Worm (Caenorhabditis elegans) whole organism, L4/young adult: ENCODE results near the gene trk-1.

Source experiments
- W03F9.2 ChIP-seq: fragments of 150-350 bp; optimal IDR thresholded peaks from 2 replicates; lab custom pipeline; 2014; ENCODE audit warnings: missing biosample characterization, missing genetic modification characterization
- dao-5 ChIP-seq: sonication (generic microtip); optimal IDR thresholded peaks from 2 replicates; lab custom pipeline; 2016; ENCODE audit warnings: missing genotype, missing genetic modification characterization, moderate library complexity, missing compliant biosample characterization
- him-1 ChIP-seq: sonication (generic microtip); optimal IDR thresholded peaks from 2 replicates; lab custom pipeline; 2016; ENCODE audit warnings: missing genotype, missing genetic modification reagents, missing genetic modification characterization, missing compliant biosample characterization

The trk-1 gene

DNA sequence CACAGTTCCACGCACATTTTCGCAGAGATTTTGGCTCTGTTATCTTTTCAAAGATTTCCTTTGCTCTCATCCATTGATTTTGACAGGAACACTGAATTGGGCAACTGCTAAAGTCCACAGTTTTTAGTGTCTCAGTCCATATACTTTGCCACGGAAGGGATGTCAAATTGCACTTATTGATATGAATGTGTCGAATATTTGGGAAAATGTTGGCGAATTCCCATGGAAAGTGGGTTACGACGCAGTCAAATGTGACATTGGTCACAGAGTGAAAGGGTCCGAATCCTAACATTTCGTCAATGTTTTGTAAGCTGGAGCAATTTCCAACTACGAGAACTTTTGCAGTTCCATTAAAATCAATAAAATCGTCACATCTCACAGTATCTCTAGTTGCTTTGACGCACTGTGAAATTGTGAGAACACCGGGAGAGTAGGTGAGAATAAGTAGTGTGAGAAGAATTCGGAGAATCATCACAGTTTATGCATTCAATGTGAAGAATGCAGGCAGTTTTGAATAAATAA, at the start of gene trk-1:
TSS of gene trk-1 (minus strand) at position 472 of the 522 bp plus-strand sequence.
- no peak for TF ChIP-seq him-1
- TF ChIP-seq dao-5 (tag; lab: Kevin White, UChicago) = no peak
- no peak for TF ChIP-seq W03F9.2 (tag; lab: Kevin White, UChicago)

- TF ChIP-seq him-1 (no peak), dao-5 (tag; lab: Kevin White, UChicago) (no peak), W03F9.2 (tag; lab: Kevin White, UChicago) (no peak)
Measured at ce11 chrX:8998809-8999208, 48.0 kb upstream of the trk-1 start, which contains the start of gene C24A3.1. TSS of gene C24A3.1 (plus strand) at chrX:8999071.

DNA sequence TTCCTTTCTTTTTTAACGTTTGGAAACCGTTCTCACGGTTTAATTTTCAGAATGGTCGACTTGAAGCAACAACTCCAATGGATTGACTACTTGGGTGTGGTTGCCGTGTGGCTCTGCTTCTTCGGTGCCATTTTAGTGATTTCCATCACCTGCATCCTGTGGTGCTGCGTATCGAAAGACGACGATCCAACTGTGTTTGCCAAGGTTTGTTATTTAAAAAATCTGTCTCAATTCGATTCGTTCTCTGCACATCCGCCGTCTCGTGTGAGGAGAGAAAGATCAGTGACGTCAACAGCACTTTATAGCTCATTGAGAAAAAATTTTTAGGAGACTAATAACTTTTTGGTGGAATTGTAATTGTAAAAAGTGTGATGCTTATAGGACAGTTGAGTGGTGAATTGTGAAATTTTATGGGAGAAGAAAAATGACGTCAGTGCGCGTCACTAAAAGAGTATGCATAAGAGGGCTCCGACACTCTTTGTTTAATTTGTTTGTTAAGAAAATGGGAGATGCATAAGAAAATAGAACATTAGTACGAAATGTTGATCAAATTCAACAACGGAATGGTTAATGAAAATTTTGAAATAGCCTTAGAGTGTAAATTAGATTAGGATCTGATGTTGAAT, 46.8 kb upstream of the trk-1 start, which contains the start of gene C24A3.2:
TSS of gene C24A3.2 (plus strand) at position 51 of the 626 bp plus-strand sequence.
- TF ChIP-seq dao-5 (tag; lab: Kevin White, UChicago) = no peak
- TF ChIP-seq W03F9.2 (tag; lab: Kevin White, UChicago) = no peak
- TF ChIP-seq him-1 = no peak

ce11 chrX:8996496-8997116, 45.8 kb upstream of the trk-1 start:
- TF ChIP-seq dao-5 (tag; lab: Kevin White, UChicago) (no peak), W03F9.2 (tag; lab: Kevin White, UChicago) (no peak), him-1 (no peak)

DNA sequence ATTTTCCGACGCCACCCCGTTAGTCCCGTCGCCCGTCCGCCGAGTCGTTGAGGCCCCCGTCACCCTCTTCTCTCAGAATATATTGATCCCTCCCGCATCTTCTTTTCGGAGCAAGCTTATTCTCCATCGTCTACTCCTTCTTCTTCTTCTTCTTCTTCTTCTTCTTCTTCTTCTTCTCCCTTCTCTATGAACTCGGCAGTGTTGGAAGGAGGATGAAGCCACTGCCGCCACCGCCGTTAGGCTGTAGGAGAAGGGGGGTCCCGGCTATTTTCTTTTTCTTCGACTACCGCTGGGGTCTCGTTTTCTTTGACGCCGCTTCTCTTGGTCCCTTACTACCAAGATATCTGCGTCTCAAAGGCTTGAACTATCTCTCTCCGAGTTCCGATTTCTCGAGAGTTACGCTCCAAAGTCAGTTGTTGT, 44.8 kb upstream of the trk-1 start:
- TF ChIP-seq W03F9.2 (tag; lab: Kevin White, UChicago) (no peak), dao-5 (tag; lab: Kevin White, UChicago) (no peak), him-1 (peak; percentile 50)

- TF ChIP-seq dao-5 (tag; lab: Kevin White, UChicago) (no peak), him-1 (no peak), W03F9.2 (tag; lab: Kevin White, UChicago) (no peak)
Measured at ce11 chrX:8991856-8992456, 41.2 kb upstream of the trk-1 start, which contains the start of gene C24A3.4. TSS of gene C24A3.4 (plus strand) at chrX:8992406.

DNA sequence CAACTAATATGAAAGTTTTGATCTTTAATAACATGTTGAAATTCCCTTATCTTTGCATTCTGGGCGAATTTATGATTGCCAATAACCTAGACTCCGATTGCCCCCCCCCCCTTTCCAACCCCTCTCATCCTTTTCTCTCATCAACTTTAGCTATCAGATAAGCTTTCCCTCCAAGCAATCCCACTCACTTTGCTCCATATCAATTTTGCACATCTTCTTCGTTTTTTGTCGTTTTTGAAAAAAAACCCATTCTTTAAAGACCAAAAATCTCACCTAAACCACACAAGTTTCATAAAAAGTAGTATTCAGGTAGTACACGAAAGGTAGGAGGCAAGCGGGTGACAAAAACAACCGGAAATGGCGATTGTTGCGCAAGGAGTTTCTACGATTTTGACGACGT, 37.0 kb upstream of the trk-1 start, which contains the start of gene twk-18:
TSS of gene twk-18 (plus strand) at position 301 of the 400 bp plus-strand sequence.
- TF ChIP-seq W03F9.2 (tag; lab: Kevin White, UChicago) (no peak), dao-5 (tag; lab: Kevin White, UChicago) (no peak), him-1 (no peak)

- TF ChIP-seq W03F9.2 (tag; lab: Kevin White, UChicago) (no peak), him-1 (no peak), dao-5 (tag; lab: Kevin White, UChicago) (no peak)
Measured at ce11 chrX:8986452-8986851, 35.7 kb upstream of the trk-1 start.

DNA sequence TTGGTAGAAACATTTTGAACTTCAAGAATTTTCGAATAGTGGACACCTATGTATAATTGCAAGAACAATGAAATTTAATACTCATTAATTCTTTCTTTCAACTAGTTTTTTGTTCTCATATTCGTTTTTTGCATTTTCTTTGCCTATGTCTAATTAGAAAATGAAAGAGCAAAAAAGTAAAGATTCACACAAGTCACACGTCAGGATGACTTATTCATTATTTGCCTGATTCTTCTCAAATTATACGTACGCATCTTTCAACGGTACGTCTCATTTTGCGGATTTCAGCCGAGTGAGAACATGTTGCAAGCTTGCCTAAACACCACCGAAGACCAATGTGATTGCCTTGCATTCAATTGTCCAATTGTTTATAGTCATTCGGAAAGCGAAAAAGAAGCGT, 29.9 kb upstream of the trk-1 start, which contains the start of gene nmur-1:
TSS of gene nmur-1 (plus strand) at position 301 of the 400 bp plus-strand sequence.
- TF ChIP-seq W03F9.2 (tag; lab: Kevin White, UChicago) (no peak), him-1 (no peak), dao-5 (tag; lab: Kevin White, UChicago) (no peak)

DNA sequence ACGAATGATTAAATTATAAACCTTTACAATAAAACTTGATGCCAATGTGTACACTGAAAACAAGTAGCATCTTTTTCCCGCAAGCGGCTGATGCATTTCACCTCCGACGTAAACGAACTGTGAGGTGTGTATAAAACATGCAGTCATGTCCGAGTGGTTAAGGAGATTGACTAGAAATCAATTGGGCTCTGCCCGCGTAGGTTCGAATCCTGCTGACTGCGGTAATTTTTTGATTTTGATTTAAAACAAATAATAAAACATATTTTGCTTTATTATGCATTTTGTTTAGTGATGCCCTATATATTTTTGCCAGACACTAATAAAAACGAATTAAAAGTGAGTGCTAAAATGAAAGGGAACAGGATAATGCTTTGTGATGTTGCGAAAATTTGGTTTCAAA, 20.7 kb upstream of the trk-1 start:
- TF ChIP-seq dao-5 (tag; lab: Kevin White, UChicago) = no peak
- peak; percentile 48 for TF ChIP-seq W03F9.2 (tag; lab: Kevin White, UChicago)
- TF ChIP-seq him-1 = peak; percentile 19

ce11 chrX:8969111-8970048, 18.6 kb upstream of the trk-1 start:
- TF ChIP-seq dao-5 (tag; lab: Kevin White, UChicago) (no peak), W03F9.2 (tag; lab: Kevin White, UChicago) (no peak), him-1 (no peak)

ce11 chrX:8963469-8963868, 12.7 kb upstream of the trk-1 start:
- TF ChIP-seq W03F9.2 (tag; lab: Kevin White, UChicago) (no peak), dao-5 (tag; lab: Kevin White, UChicago) (no peak), him-1 (no peak)
